Fruit fly (Drosophila melanogaster): Measurements from ENCODE around the gene Ugt316A1.
A peak's percentile ranks its signal among the peaks of the same experiment; 100 is the strongest.

The Ugt316A1 gene

dm6 chr3L:19020467-19020866, 42.1 kb downstream of the Ugt316A1 start:
- 0 out of 3 replicates have a peak, but pooled peaks have one; percentile 21 for TF ChIP-seq fd96Ca (GFP tag; IDR thresholded peaks at IDR 0.05)
- TF ChIP-seq CG8159 (tag; optimal IDR thresholded peaks at IDR 0.05): no peak
- no peak for TF ChIP-seq Snoo (tag; optimal IDR thresholded peaks at IDR 0.05)
- no peak for TF ChIP-seq CG10348 (GFP tag; IDR thresholded peaks at IDR 0.05)
- no peak for TF ChIP-seq CG17806 (tag; optimal IDR thresholded peaks at IDR 0.05)
- TF ChIP-seq CG9948 (tag; optimal IDR thresholded peaks at IDR 0.05): no peak
- TF ChIP-seq Pif1A (GFP tag; optimal IDR thresholded peaks at IDR 0.05): no peak
- no peak for TF ChIP-seq gl (tag; optimal IDR thresholded peaks at IDR 0.05)
- peak; percentile 34; the same call in 2 of the 3 replicates for TF ChIP-seq CG4496 (GFP tag; IDR thresholded peaks at IDR 0.05)
- no peak for TF ChIP-seq Ets98B (GFP tag; IDR thresholded peaks at IDR 0.05)
- TF ChIP-seq CG8301 (tag; optimal IDR thresholded peaks at IDR 0.05): no peak
- TF ChIP-seq CG12605 (GFP tag; IDR thresholded peaks at IDR 0.05): no peak
- no peak for TF ChIP-seq D1 (tag; optimal IDR thresholded peaks at IDR 0.05)
- TF ChIP-seq CG34367 (tag; optimal IDR thresholded peaks at IDR 0.05): no peak
- TF ChIP-seq EcR (GFP tag; optimal IDR thresholded peaks at IDR 0.05): no peak
- no peak for TF ChIP-seq rn (GFP tag; IDR thresholded peaks at IDR 0.05)
- no peak for TF ChIP-seq Pif1B (GFP tag; optimal IDR thresholded peaks at IDR 0.05)
- TF ChIP-seq CG14655 (GFP tag; optimal IDR thresholded peaks at IDR 0.05): no peak
- TF ChIP-seq CG32121 (GFP tag; IDR thresholded peaks at IDR 0.05): 0 out of 2 replicates have a peak, but pooled peaks have one; percentile 34
- no peak for TF ChIP-seq CG13204 (GFP tag; optimal IDR thresholded peaks at IDR 0.05)
- TF ChIP-seq CG15710 (tag; optimal IDR thresholded peaks at IDR 0.05): no peak

- TF ChIP-seq CG32121 (GFP tag; IDR thresholded peaks at IDR 0.05) (peak; percentile 49), CG34367 (tag; optimal IDR thresholded peaks at IDR 0.05) (no peak), Pif1A (GFP tag; optimal IDR thresholded peaks at IDR 0.05) (no peak), CG4496 (GFP tag; IDR thresholded peaks at IDR 0.05) (0 out of 3 replicates have a peak, but pooled peaks have one; percentile 19)
Measured at dm6 chr3L:19019308-19019749, 43.3 kb downstream of the Ugt316A1 start.

DNA sequence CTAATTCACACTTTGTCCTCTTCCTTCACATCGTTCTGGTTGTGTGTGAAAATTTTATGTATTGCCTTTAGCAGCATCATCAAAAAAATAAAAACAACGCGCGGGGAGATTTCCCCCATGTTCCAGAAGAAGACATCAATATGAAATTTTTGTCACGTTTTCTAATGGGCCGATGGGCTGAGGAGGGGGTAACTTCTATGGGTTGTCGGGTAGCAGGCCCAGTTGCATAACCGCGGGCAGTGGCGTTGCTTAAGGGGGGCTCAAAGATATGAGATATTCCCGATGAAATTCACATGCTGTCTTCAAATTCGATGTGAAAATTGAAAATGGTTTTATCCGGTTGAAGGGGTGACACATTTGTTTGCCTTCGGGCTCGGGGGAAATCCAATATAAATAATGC, 44.2 kb downstream of the Ugt316A1 start:
- no peak for TF ChIP-seq CG34367 (tag; optimal IDR thresholded peaks at IDR 0.05)
- TF ChIP-seq CG14655 (GFP tag; optimal IDR thresholded peaks at IDR 0.05): no peak
- no peak for TF ChIP-seq CG9948 (tag; optimal IDR thresholded peaks at IDR 0.05)
- TF ChIP-seq Ets98B (GFP tag; IDR thresholded peaks at IDR 0.05): no peak
- no peak for TF ChIP-seq CG12605 (GFP tag; IDR thresholded peaks at IDR 0.05)
- no peak for TF ChIP-seq D1 (tag; optimal IDR thresholded peaks at IDR 0.05)
- TF ChIP-seq CG32121 (GFP tag; IDR thresholded peaks at IDR 0.05): no peak
- TF ChIP-seq EcR (GFP tag; optimal IDR thresholded peaks at IDR 0.05): no peak
- TF ChIP-seq Snoo (tag; optimal IDR thresholded peaks at IDR 0.05): no peak
- TF ChIP-seq rn (GFP tag; IDR thresholded peaks at IDR 0.05): no peak
- TF ChIP-seq Pif1B (GFP tag; optimal IDR thresholded peaks at IDR 0.05): no peak
- no peak for TF ChIP-seq fd96Ca (GFP tag; IDR thresholded peaks at IDR 0.05)
- TF ChIP-seq CG13204 (GFP tag; optimal IDR thresholded peaks at IDR 0.05): no peak
- TF ChIP-seq CG10348 (GFP tag; IDR thresholded peaks at IDR 0.05): no peak
- no peak for TF ChIP-seq CG8159 (tag; optimal IDR thresholded peaks at IDR 0.05)
- TF ChIP-seq Pif1A (GFP tag; optimal IDR thresholded peaks at IDR 0.05): no peak
- TF ChIP-seq CG17806 (tag; optimal IDR thresholded peaks at IDR 0.05): no peak
- TF ChIP-seq gl (tag; optimal IDR thresholded peaks at IDR 0.05): no peak
- no peak for TF ChIP-seq CG15710 (tag; optimal IDR thresholded peaks at IDR 0.05)

- TF ChIP-seq CG17806 (tag; optimal IDR thresholded peaks at IDR 0.05) (no peak), gl (tag; optimal IDR thresholded peaks at IDR 0.05) (no peak), EcR (GFP tag; optimal IDR thresholded peaks at IDR 0.05) (no peak), CG8301 (tag; optimal IDR thresholded peaks at IDR 0.05) (no peak), D1 (tag; optimal IDR thresholded peaks at IDR 0.05) (no peak), CG14655 (GFP tag; optimal IDR thresholded peaks at IDR 0.05) (no peak)
Measured at dm6 chr3L:19016805-19017161, 45.8 kb downstream of the Ugt316A1 start.

DNA sequence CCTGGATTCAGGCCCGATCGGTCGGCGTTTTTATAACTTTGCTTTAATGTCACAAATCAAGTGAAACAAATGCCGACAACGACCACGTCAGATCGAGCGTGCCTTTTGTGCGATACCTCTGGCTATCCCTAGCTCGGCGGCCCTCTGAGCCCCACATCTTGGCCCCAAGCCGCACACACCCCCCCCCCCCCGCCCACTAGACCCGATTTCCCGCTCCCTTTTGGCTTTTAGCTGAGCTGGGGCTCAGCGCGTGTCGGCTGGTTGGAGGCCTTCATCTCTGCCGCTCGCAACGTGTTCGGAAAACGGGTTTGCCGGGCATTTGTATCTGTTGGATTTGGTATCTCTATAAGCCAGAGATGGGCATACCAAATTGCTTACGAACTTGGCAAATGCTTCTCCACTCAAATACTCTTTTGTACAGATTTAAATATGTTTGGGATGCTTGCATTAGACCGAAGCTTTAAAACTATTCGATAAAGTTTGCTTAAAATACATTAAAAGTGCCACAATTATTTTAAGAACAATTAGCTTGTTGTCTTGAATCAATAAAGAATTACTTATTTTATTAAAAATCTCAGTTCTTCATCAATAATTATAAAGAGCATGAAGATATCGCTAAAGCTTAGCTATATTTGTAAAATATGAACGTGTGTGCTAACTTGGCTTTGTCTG, 46.3 kb downstream of the Ugt316A1 start:
- peak; percentile 67 for TF ChIP-seq CG9948 (tag; optimal IDR thresholded peaks at IDR 0.05)
- TF ChIP-seq gl (tag; optimal IDR thresholded peaks at IDR 0.05): no peak
- peak; percentile 20; the same call in 1 of the 3 replicates for TF ChIP-seq CG4496 (GFP tag; IDR thresholded peaks at IDR 0.05)
- TF ChIP-seq D1 (tag; optimal IDR thresholded peaks at IDR 0.05): no peak
- peak; percentile 37; the same call in 1 of the 2 replicates for TF ChIP-seq Ets98B (GFP tag; IDR thresholded peaks at IDR 0.05)
- TF ChIP-seq Snoo (tag; optimal IDR thresholded peaks at IDR 0.05): peak; percentile 54
- peak; percentile 66 for TF ChIP-seq CG34367 (tag; optimal IDR thresholded peaks at IDR 0.05)
- TF ChIP-seq CG8159 (tag; optimal IDR thresholded peaks at IDR 0.05): peak; percentile 79
- peak; percentile 76 for TF ChIP-seq CG17806 (tag; optimal IDR thresholded peaks at IDR 0.05)
- peak; percentile 62 for TF ChIP-seq CG8301 (tag; optimal IDR thresholded peaks at IDR 0.05)
- no peak for TF ChIP-seq EcR (GFP tag; optimal IDR thresholded peaks at IDR 0.05)
- TF ChIP-seq rn (GFP tag; IDR thresholded peaks at IDR 0.05): no peak
- TF ChIP-seq CG12605 (GFP tag; IDR thresholded peaks at IDR 0.05): no peak
- peak; percentile 52 for TF ChIP-seq CG32121 (GFP tag; IDR thresholded peaks at IDR 0.05)
- TF ChIP-seq CG15710 (tag; optimal IDR thresholded peaks at IDR 0.05): peak; percentile 76
- no peak for TF ChIP-seq fd96Ca (GFP tag; IDR thresholded peaks at IDR 0.05)
- TF ChIP-seq Pif1A (GFP tag; optimal IDR thresholded peaks at IDR 0.05): peak; percentile 58
- peak; percentile 77 for TF ChIP-seq CG13204 (GFP tag; optimal IDR thresholded peaks at IDR 0.05)
- TF ChIP-seq Pif1B (GFP tag; optimal IDR thresholded peaks at IDR 0.05): peak; percentile 58
- peak; percentile 66 for TF ChIP-seq CG14655 (GFP tag; optimal IDR thresholded peaks at IDR 0.05)
- TF ChIP-seq CG10348 (GFP tag; IDR thresholded peaks at IDR 0.05): no peak; the same call in 1 of the 2 replicates
